Fruit fly (Drosophila melanogaster) whole organism, embryonic: ENCODE measurements around the gene BthD.

ENCODE experiments used
- Bdp1 ChIP-seq: fragments of 200-800 bp; sonication (Bioruptor generic); optimal IDR thresholded peaks from 3 replicates; lab custom pipeline; 2016; ENCODE audit warnings: missing biosample characterization, missing genetic modification characterization
- Bgb ChIP-seq: fragments of 200-800 bp; sonication (Bioruptor generic); IDR thresholded peaks from 2 replicates; pipeline ENCODE4 v1.3.6; 2022; ENCODE audit warnings: missing biosample characterization, missing genetic modification characterization; ENCODE audit not compliant: partially characterized antibody
- Blimp-1 ChIP-seq: fragments of 200-800 bp; sonication (Bioruptor generic); optimal IDR thresholded peaks from 3 replicates; lab custom pipeline; 2018; ENCODE audit warnings: missing biosample characterization, missing genetic modification characterization, mild to moderate bottlenecking, moderate library complexity, missing genetic modification reagents
- CG10543 ChIP-seq: fragments of 200-800 bp; sonication (Bioruptor generic); optimal IDR thresholded peaks from 3 replicates; lab custom pipeline; 2017; ENCODE audit warnings: missing biosample characterization, mild to moderate bottlenecking, missing genetic modification characterization, moderate library complexity
- CG11085 ChIP-seq: fragments of 200-800 bp; sonication (Bioruptor generic); IDR thresholded peaks from 2 replicates; pipeline ENCODE4 v1.3.6; 2022; ENCODE audit warnings: missing biosample characterization, missing genetic modification characterization
- CG12236 ChIP-seq: fragments of 200-800 bp; sonication (Bioruptor generic); optimal IDR thresholded peaks from 2 replicates; lab custom pipeline; 2016; ENCODE audit warnings: missing biosample characterization, missing genetic modification characterization
- CG13424 ChIP-seq: fragments of 200-800 bp; sonication (Bioruptor generic); optimal IDR thresholded peaks from 2 replicates; lab custom pipeline; 2019; ENCODE audit warnings: missing biosample characterization, mild to moderate bottlenecking, missing genetic modification characterization, moderate library complexity
- CG14050 ChIP-seq: fragments of 200-800 bp; sonication (Bioruptor generic); IDR thresholded peaks from 3 replicates; pipeline ENCODE4 v1.3.6; 2022; ENCODE audit warnings: missing biosample characterization, missing genetic modification characterization
- CG14441 ChIP-seq: fragments of 200-800 bp; sonication (Bioruptor generic); IDR thresholded peaks from 2 replicates; pipeline ENCODE4 v1.3.6; 2022; ENCODE audit warnings: missing biosample characterization, missing genetic modification characterization
- CG14667 ChIP-seq: fragments of 200-800 bp; sonication (Bioruptor generic); IDR thresholded peaks from 2 replicates; pipeline ENCODE4 v1.3.6; 2022; ENCODE audit warnings: missing biosample characterization, missing genetic modification characterization
- CG1647 ChIP-seq: fragments of 200-800 bp; sonication (Bioruptor generic); optimal IDR thresholded peaks from 3 replicates; lab custom pipeline; 2016; ENCODE audit warnings: missing biosample characterization, missing genetic modification characterization
- CG18764 ChIP-seq: fragments of 200-800 bp; sonication (Bioruptor generic); optimal IDR thresholded peaks from 3 replicates; lab custom pipeline; 2016; ENCODE audit warnings: missing biosample characterization, missing genetic modification characterization
- CG2116 ChIP-seq: fragments of 200-800 bp; sonication (Bioruptor generic); optimal IDR thresholded peaks from 3 replicates; lab custom pipeline; 2018; ENCODE audit warnings: missing biosample characterization, mild to moderate bottlenecking, missing genetic modification characterization
- CG3163 ChIP-seq: fragments of 200-800 bp; sonication (Bioruptor generic); optimal IDR thresholded peaks from 3 replicates; lab custom pipeline; 2016; ENCODE audit warnings: missing biosample characterization, missing genetic modification characterization
- CG3995 ChIP-seq: fragments of 200-800 bp; sonication (Bioruptor generic); optimal IDR thresholded peaks from 3 replicates; lab custom pipeline; 2016; ENCODE audit warnings: missing biosample characterization, missing genetic modification characterization
- CG4820 ChIP-seq: fragments of 200-800 bp; sonication (Bioruptor generic); optimal IDR thresholded peaks from 3 replicates; lab custom pipeline; 2016; ENCODE audit warnings: missing biosample characterization, missing genetic modification characterization
- CG6854 ChIP-seq: fragments of 200-800 bp; sonication (Bioruptor generic); optimal IDR thresholded peaks from 3 replicates; lab custom pipeline; 2017; ENCODE audit warnings: missing biosample characterization, mild to moderate bottlenecking, missing genetic modification characterization
- CG7556 ChIP-seq: fragments of 200-800 bp; sonication (Bioruptor generic); optimal IDR thresholded peaks from 2 replicates; lab custom pipeline; 2017; ENCODE audit warnings: missing biosample characterization, mild to moderate bottlenecking, missing genetic modification characterization
- CG8765 ChIP-seq: fragments of 200-800 bp; sonication (Bioruptor generic); IDR thresholded peaks from 2 replicates; pipeline ENCODE4 v1.3.6; 2022; ENCODE audit warnings: missing biosample characterization, missing genetic modification characterization
- Ets97D ChIP-seq: fragments of 200-800 bp; sonication (Bioruptor generic); optimal IDR thresholded peaks from 3 replicates; lab custom pipeline; 2016; ENCODE audit warnings: missing biosample characterization, missing genetic modification characterization
- Fer1 ChIP-seq: fragments of 200-800 bp; sonication (Bioruptor generic); optimal IDR thresholded peaks from 2 replicates; lab custom pipeline; 2017; ENCODE audit warnings: missing biosample characterization, mild to moderate bottlenecking, missing genetic modification characterization
- H15 ChIP-seq: fragments of 200-800 bp; sonication (Bioruptor generic); IDR thresholded peaks from 3 replicates; pipeline ENCODE4 v1.3.6; 2022; ENCODE audit warnings: missing biosample characterization, missing genetic modification characterization
- MTF-1 ChIP-seq: fragments of 200-800 bp; sonication (Bioruptor generic); optimal IDR thresholded peaks from 2 replicates; lab custom pipeline; 2018; ENCODE audit warnings: missing biosample characterization, mild to moderate bottlenecking, missing genetic modification characterization, borderline replicate concordance
- Med ChIP-seq: fragments of 200-800 bp; sonication (Bioruptor generic); peaks from one replicate; lab custom pipeline; 2016; ENCODE audit warnings: missing biosample characterization, missing genetic modification characterization, mild to moderate bottlenecking, inconsistent platforms, moderate library complexity
- NK7.1 ChIP-seq: fragments of 200-800 bp; sonication (Bioruptor generic); optimal IDR thresholded peaks from 3 replicates; lab custom pipeline; 2016; ENCODE audit warnings: missing biosample characterization, missing genetic modification characterization
- Nf-YA ChIP-seq: fragments of 200-800 bp; sonication (Bioruptor generic); IDR thresholded peaks from 2 replicates; pipeline ENCODE4 v1.3.6; 2022; ENCODE audit warnings: missing biosample characterization, missing genetic modification characterization
- Pdp1 ChIP-seq, 2 experiments: fragments of 200-800 bp; sonication (Bioruptor generic); optimal IDR thresholded peaks; 3 replicates each; lab custom pipeline; 2016; ENCODE audit warnings: missing biosample characterization in 2 of 2, missing genetic modification characterization in 2 of 2, mild to moderate bottlenecking in 1 of 2, moderate library complexity in 1 of 2
- Ravus ChIP-seq: fragments of 200-800 bp; sonication (Bioruptor generic); IDR thresholded peaks from 2 replicates; pipeline ENCODE4 v1.3.6; 2022; ENCODE audit warnings: missing biosample characterization, missing genetic modification characterization
- Stat92E ChIP-seq, 3 experiments: fragments of >200 bp in 2 of 3; fragments of 200-800 bp in 1 of 3; sonication (Bioruptor generic) in 1 of 3; optimal IDR thresholded peaks; 2 replicates each; lab custom pipeline; 2017 to 2019; ENCODE audit warnings: missing biosample characterization in 3 of 3, missing genetic modification characterization in 3 of 3, mild to moderate bottlenecking in 1 of 3, moderate library complexity in 1 of 3
- Tbp ChIP-seq: fragments of >200 bp; optimal IDR thresholded peaks from 2 replicates; lab custom pipeline; 2018; ENCODE audit warnings: missing biosample characterization, missing genetic modification characterization
- ato ChIP-seq: fragments of 200-800 bp; sonication (Bioruptor generic); IDR thresholded peaks from 2 replicates; pipeline ENCODE4 v1.3.6; 2022; ENCODE audit warnings: missing biosample characterization, missing genetic modification characterization; ENCODE audit not compliant: partially characterized antibody
- br ChIP-seq: fragments of >200 bp; optimal IDR thresholded peaks from 2 replicates; lab custom pipeline; 2017
- cas ChIP-seq: fragments of 200-800 bp; sonication (Bioruptor generic); IDR thresholded peaks from 2 replicates; pipeline ENCODE4 v1.3.6; 2022; ENCODE audit warnings: missing biosample characterization, missing genetic modification characterization
- dmrt99B ChIP-seq: fragments of 200-800 bp; sonication (Bioruptor generic); optimal IDR thresholded peaks from 2 replicates; lab custom pipeline; 2018; ENCODE audit warnings: missing biosample characterization, mild to moderate bottlenecking, missing genetic modification characterization, moderate library complexity
- eve ChIP-seq, 2 experiments: fragments of >200 bp; optimal IDR thresholded peaks; 2 replicates each; lab custom pipeline; 2017; ENCODE audit warnings: missing biosample characterization in 2 of 2, missing genetic modification characterization in 2 of 2
- gro ChIP-seq: fragments of 200-800 bp; sonication (Bioruptor generic); optimal IDR thresholded peaks from 2 replicates; lab custom pipeline; 2016; ENCODE audit warnings: missing biosample characterization, missing genetic modification characterization
- gsb ChIP-seq: fragments of 200-800 bp; sonication (Bioruptor generic); IDR thresholded peaks from 2 replicates; pipeline ENCODE4 v1.3.6; 2022; ENCODE audit warnings: missing biosample characterization, missing genetic modification characterization
- ken ChIP-seq: fragments of 200-800 bp; sonication (Bioruptor generic); IDR thresholded peaks from 3 replicates; pipeline ENCODE4 v1.3.6; 2022; ENCODE audit warnings: missing biosample characterization, missing genetic modification characterization
- maf-S ChIP-seq: fragments of 200-800 bp; sonication (Bioruptor generic); optimal IDR thresholded peaks from 2 replicates; lab custom pipeline; 2016; ENCODE audit warnings: missing biosample characterization, missing genetic modification characterization
- mam ChIP-seq: fragments of 200-800 bp; sonication (Bioruptor generic); optimal IDR thresholded peaks from 3 replicates; lab custom pipeline; 2016; ENCODE audit warnings: missing biosample characterization, missing genetic modification characterization
- otp ChIP-seq: fragments of 200-800 bp; sonication (Bioruptor generic); IDR thresholded peaks from 3 replicates; pipeline ENCODE4, ENCODE4 v1.3.6; 2022; ENCODE audit warnings: missing biosample characterization, missing genetic modification characterization
- pita ChIP-seq: fragments of 200-800 bp; sonication (Bioruptor generic); optimal IDR thresholded peaks from 2 replicates; lab custom pipeline; 2017; ENCODE audit warnings: missing biosample characterization, mild to moderate bottlenecking, missing genetic modification characterization
- pum ChIP-seq: fragments of 200-800 bp; sonication (Bioruptor generic); optimal IDR thresholded peaks from 2 replicates; lab custom pipeline; 2016; ENCODE audit warnings: missing biosample characterization, missing genetic modification characterization
- seq ChIP-seq: fragments of 200-800 bp; sonication (Bioruptor generic); IDR thresholded peaks from 2 replicates; pipeline ENCODE4 v1.3.6; 2022; ENCODE audit warnings: missing biosample characterization, missing genetic modification characterization
- slou ChIP-seq: fragments of 200-800 bp; sonication (Bioruptor generic); optimal IDR thresholded peaks from 3 replicates; lab custom pipeline; 2016; ENCODE audit warnings: missing biosample characterization, missing genetic modification characterization
- sug ChIP-seq: fragments of 200-800 bp; optimal IDR thresholded peaks from 2 replicates; lab custom pipeline; 2019; ENCODE audit warnings: missing biosample characterization, mild to moderate bottlenecking, missing genetic modification characterization, moderate library complexity
- tna ChIP-seq: fragments of 200-800 bp; sonication (Bioruptor generic); IDR thresholded peaks from 2 replicates; pipeline ENCODE4 v1.3.6; 2022; ENCODE audit warnings: missing biosample characterization, missing genetic modification characterization; ENCODE audit not compliant: partially characterized antibody
- trem ChIP-seq: fragments of 200-800 bp; optimal IDR thresholded peaks from 3 replicates; lab custom pipeline; 2019; ENCODE audit warnings: missing biosample characterization, mild to moderate bottlenecking, missing genetic modification characterization, moderate library complexity
- tx ChIP-seq: fragments of 200-800 bp; sonication (Bioruptor generic); optimal IDR thresholded peaks from 2 replicates; lab custom pipeline; 2016; ENCODE audit warnings: missing biosample characterization, missing genetic modification characterization
- zen2 ChIP-seq: fragments of 200-800 bp; sonication (Bioruptor generic); IDR thresholded peaks from 3 replicates; pipeline ENCODE4 v1.3.6; 2022; ENCODE audit warnings: missing biosample characterization, missing genetic modification characterization; ENCODE audit not compliant: partially characterized antibody
- zfh2 ChIP-seq: fragments of 200-800 bp; sonication (Bioruptor generic); optimal IDR thresholded peaks from 2 replicates; lab custom pipeline; 2016; ENCODE audit warnings: missing biosample characterization, missing genetic modification characterization

BthD gene

dm6 chrX:13641891-13642617, 30.1 kb downstream of the BthD start (continued):
- TF ChIP-seq CG3995 (peak; percentile 86), CG14050 (no peak), CG12236 (no peak), MTF-1 (GFP tag; lab: Kevin White, UChicago) (peak; percentile 35), otp (GFP tag; lab: Robert Waterston, UW) (no peak), tna (GFP tag; lab: Robert Waterston, UW) (no peak), CG6854 (GFP tag; lab: Kevin White, UChicago) (no peak), CG11085 (no peak), tx (GFP tag; lab: Kevin White, UChicago) (no peak), Fer1 (GFP tag; lab: Kevin White, UChicago) (peak; percentile 54), Blimp-1 (GFP tag; lab: Kevin White, UChicago) (no peak), zfh2 (GFP tag; lab: Kevin White, UChicago) (no peak), cas (GFP tag; lab: Robert Waterston, UW) (no peak), CG2116 (no peak), CG13424 (tag; lab: Kevin White, UChicago) (no peak), Bdp1 (GFP tag; lab: Kevin White, UChicago) (no peak), sug (peak; percentile 38), CG4820 (GFP tag; lab: Kevin White, UChicago) (no peak), CG18764 (GFP tag; lab: Kevin White, UChicago) (no peak), CG14441 (GFP tag; lab: Robert Waterston, UW) (no peak), CG1647 (GFP tag; lab: Kevin White, UChicago) (no peak), Stat92E (GFP tag; optimal IDR thresholded peaks at IDR 0.05; lab: Kevin White, UChicago) (no peak), dmrt99B (tag; lab: Kevin White, UChicago) (no peak), ken (GFP tag; lab: Robert Waterston, UW) (no peak), Ravus (no peak), seq (GFP tag; lab: Robert Waterston, UW) (no peak), CG8765 (GFP tag; lab: Robert Waterston, UW) (no peak), Tbp (no peak), ato (0 out of 2 replicates have a peak, but pooled peaks have one; percentile 35), CG7556 (GFP tag; lab: Kevin White, UChicago) (no peak), Med (GFP tag; lab: Kevin White, UChicago) (peak; percentile 87), slou (GFP tag; lab: Kevin White, UChicago) (no peak), maf-S (GFP tag; lab: Kevin White, UChicago) (no peak), trem (tag; lab: Kevin White, UChicago) (no peak), eve (GFP tag; optimal IDR thresholded peaks at IDR 0.05; lab: Kevin White, UChicago) (no peak), pum (GFP tag; lab: Kevin White, UChicago) (no peak), CG3163 (GFP tag; lab: Kevin White, UChicago) (peak; percentile 7), Bgb (GFP tag; lab: Robert Waterston, UW) (peak; percentile 44; the same call in 1 of the 2 replicates), gsb (GFP tag; lab: Robert Waterston, UW) (no peak), CG10543 (GFP tag; lab: Kevin White, UChicago) (peak; percentile 53), mam (GFP tag; lab: Kevin White, UChicago) (no peak), pita (GFP tag; lab: Kevin White, UChicago) (peak; percentile 34), H15 (GFP tag; lab: Robert Waterston, UW) (no peak), NK7.1 (GFP tag; lab: Kevin White, UChicago) (no peak), CG14667 (GFP tag; lab: Robert Waterston, UW) (no peak), Nf-YA (no peak), zen2 (GFP tag; lab: Robert Waterston, UW) (no peak), Pdp1 (GFP tag; optimal IDR thresholded peaks at IDR 0.05; lab: Kevin White, UChicago) (peak in 1 of 2 experiments; percentile 86), Ets97D (no peak), br (lab: Kevin White, UChicago) (no peak), gro (peak; percentile 52)
